Worm (Caenorhabditis elegans): ENCODE results near the gene Y38F2AR.12.

DNA sequence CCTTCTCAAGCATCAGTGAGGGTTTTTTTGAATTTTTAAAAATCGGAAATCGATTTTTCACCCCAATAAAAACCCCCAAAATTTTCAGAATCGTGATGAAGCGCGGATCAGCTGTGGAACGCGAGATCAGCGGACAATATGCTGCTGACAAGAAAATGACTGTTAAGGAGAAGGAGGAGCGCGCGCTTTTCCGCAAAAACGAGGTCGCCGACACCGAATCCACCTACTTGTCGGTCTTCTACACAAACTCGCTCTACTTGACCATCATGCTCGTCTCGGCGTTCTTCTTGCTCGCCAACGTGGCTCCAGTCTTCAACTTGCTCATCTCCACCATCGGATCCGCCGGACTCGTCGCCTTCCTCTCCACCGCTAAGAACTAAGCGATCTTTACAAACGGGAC lies 22.5 kb downstream of the Y38F2AR.12 start:
- no peak for TF ChIP-seq unc-130 (tag; optimal IDR thresholded peaks at IDR 0.05)
- TF ChIP-seq sptf-1 (tag; optimal IDR thresholded peaks at IDR 0.05), result no peak
- TF ChIP-seq tbx-2 (tag; optimal IDR thresholded peaks at IDR 0.05), result no peak
- no peak for TF ChIP-seq nhr-11 (tag; optimal IDR thresholded peaks at IDR 0.05)
- no peak for TF ChIP-seq skn-1 (tag; optimal IDR thresholded peaks at IDR 0.05)
- TF ChIP-seq sup-37 (GFP tag; optimal IDR thresholded peaks at IDR 0.05), result no peak
- no peak for TF ChIP-seq fkh-10 (GFP tag; optimal IDR thresholded peaks at IDR 0.05)
- TF ChIP-seq C34B4.2 (tag; optimal IDR thresholded peaks at IDR 0.05), result no peak
- TF ChIP-seq unc-62 (GFP tag; optimal IDR thresholded peaks at IDR 0.05), result no peak
